Worm (Caenorhabditis elegans) whole organism, early embryonic: ENCODE measurements around the gene sdz-18.

Source experiments
- B0310.2 ChIP-seq: sonication (generic microtip); optimal IDR thresholded peaks from 2 replicates; lab custom pipeline; 2016; ENCODE audit warnings: mild to moderate bottlenecking, missing genetic modification characterization, missing compliant biosample characterization
- F13C5.2 ChIP-seq: sonication (generic microtip); optimal IDR thresholded peaks from 2 replicates; lab custom pipeline; 2017; ENCODE audit warnings: mild to moderate bottlenecking, missing genetic modification characterization, inconsistent platforms, missing compliant biosample characterization
- aly-1 ChIP-seq: sonication (generic microtip); optimal IDR thresholded peaks from 2 replicates; lab custom pipeline; 2016; ENCODE audit warnings: missing genetic modification characterization, missing compliant biosample characterization
- ama-1 ChIP-seq: fragments of 150-350 bp; optimal IDR thresholded peaks from 2 replicates; lab custom pipeline; 2014
- ceh-13 ChIP-seq: fragments of 200-800 bp; sonication (Bioruptor generic); optimal IDR thresholded peaks from 2 replicates; lab custom pipeline; 2018; ENCODE audit warnings: mild to moderate bottlenecking, missing genetic modification characterization, missing compliant biosample characterization
- ceh-36 ChIP-seq: sonication (generic microtip); optimal IDR thresholded peaks from 2 replicates; lab custom pipeline; 2016; ENCODE audit warnings: missing genetic modification characterization, inconsistent platforms, missing compliant biosample characterization
- hmbx-1 ChIP-seq: sonication (generic microtip); optimal IDR thresholded peaks from 2 replicates; lab custom pipeline; 2016; ENCODE audit warnings: mild to moderate bottlenecking, missing genetic modification characterization, missing compliant biosample characterization
- hmg-4 ChIP-seq: fragments of 200-800 bp; sonication (Bioruptor generic); optimal IDR thresholded peaks from 2 replicates; lab custom pipeline; 2018; ENCODE audit warnings: mild to moderate bottlenecking, missing genetic modification characterization, missing compliant biosample characterization
- hnd-1 ChIP-seq: sonication (generic microtip); optimal IDR thresholded peaks from 2 replicates; lab custom pipeline; 2016; ENCODE audit warnings: missing genetic modification characterization, missing compliant biosample characterization
- pes-1 ChIP-seq: fragments of 200-800 bp; sonication (Bioruptor generic); IDR thresholded peaks from 2 replicates; pipeline ENCODE4 v1.3.6; 2022; ENCODE audit warnings: missing genetic modification reagents, missing genetic modification characterization, missing compliant biosample characterization
- scrt-1 ChIP-seq: fragments of 200-800 bp; sonication (Bioruptor generic); IDR thresholded peaks from 2 replicates; pipeline ENCODE4 v1.3.6; 2022; ENCODE audit warnings: missing genetic modification characterization, missing compliant biosample characterization
- sea-1 ChIP-seq: fragments of 200-800 bp; sonication (Bioruptor generic); conservative IDR thresholded peaks from 2 replicates; pipeline ENCODE4 v1.3.6; 2022; ENCODE audit warnings: missing genetic modification characterization, missing compliant biosample characterization
- tbx-11 ChIP-seq: fragments of 200-800 bp; sonication (Bioruptor generic); IDR thresholded peaks from 2 replicates; pipeline ENCODE4 v1.3.6; 2022; ENCODE audit warnings: missing genetic modification characterization, missing compliant biosample characterization

ce11 chrII:1683742-1684141 is 22.5 kb downstream of the sdz-18 start, which contains the start of gene fbxb-25:
- TF ChIP-seq pes-1 (no peak), hmbx-1 (no peak), ama-1 (no peak), B0310.2 (no peak), hmg-4 (GFP tag; lab: Kevin White, UChicago) (no peak), scrt-1 (GFP tag; lab: Robert Waterston, UW) (no peak), ceh-36 (tag; lab: Kevin White, UChicago) (no peak), tbx-11 (GFP tag; lab: Robert Waterston, UW) (no peak), ceh-13 (no peak), F13C5.2 (tag; lab: Kevin White, UChicago) (no peak), sea-1 (GFP tag; lab: Robert Waterston, UW) (no peak), aly-1 (tag; lab: Kevin White, UChicago) (no peak), hnd-1 (tag; lab: Kevin White, UChicago) (no peak)
